Worm (Caenorhabditis elegans) whole organism, mixed stage, embryonic: ENCODE measurements around the gene B0507.2.

Experiments used
- M03D4.4 ChIP-seq: sonication (generic microtip); optimal IDR thresholded peaks from 2 replicates; lab custom pipeline; 2017; ENCODE audit warnings: mild to moderate bottlenecking, missing genetic modification characterization, missing compliant biosample characterization
- bed-3 ChIP-seq: fragments of 200-800 bp; sonication (Bioruptor generic); optimal IDR thresholded peaks from 3 replicates; lab custom pipeline; 2018; ENCODE audit warnings: mild to moderate bottlenecking, missing genetic modification characterization, moderate library complexity, missing compliant biosample characterization
- ceh-39 ChIP-seq: fragments of 150-350 bp; optimal IDR thresholded peaks from 2 replicates; lab custom pipeline; 2014; ENCODE audit warnings: missing biosample characterization, missing genetic modification characterization
- ceh-43 ChIP-seq: fragments of 200-800 bp; sonication (Bioruptor generic); optimal IDR thresholded peaks from 2 replicates; lab custom pipeline; 2018; ENCODE audit warnings: mild to moderate bottlenecking, missing genetic modification characterization, moderate library complexity, missing compliant biosample characterization
- ceh-83 ChIP-seq: fragments of 200-800 bp; sonication (Bioruptor generic); optimal IDR thresholded peaks from 2 replicates; lab custom pipeline; 2018; ENCODE audit warnings: mild to moderate bottlenecking, missing genetic modification characterization, missing compliant biosample characterization
- ces-1 ChIP-seq: fragments of 150-350 bp; optimal IDR thresholded peaks from 2 replicates; lab custom pipeline; 2014; ENCODE audit warnings: missing biosample characterization, missing genetic modification reagents, missing genetic modification characterization
- cnd-1 ChIP-seq: fragments of 200-800 bp; sonication (Bioruptor generic); optimal IDR thresholded peaks from 2 replicates; lab custom pipeline; 2018; ENCODE audit warnings: mild to moderate bottlenecking, missing genetic modification characterization, missing compliant biosample characterization
- drap-1 ChIP-seq: fragments of 200-800 bp; sonication (Bioruptor generic); optimal IDR thresholded peaks from 3 replicates; lab custom pipeline; 2018; ENCODE audit warnings: mild to moderate bottlenecking, missing genetic modification characterization, missing compliant biosample characterization
- elt-1 ChIP-seq: sonication (generic microtip); optimal IDR thresholded peaks from 2 replicates; lab custom pipeline; 2017; ENCODE audit warnings: missing genetic modification characterization, mild to moderate bottlenecking, missing compliant biosample characterization, antibody characterized with exemption, moderate library complexity, borderline replicate concordance; ENCODE audit not compliant: insufficient read depth
- elt-3 ChIP-seq: fragments of 150-350 bp; optimal IDR thresholded peaks from 2 replicates; lab custom pipeline; 2014; ENCODE audit warnings: missing biosample characterization, missing genetic modification characterization
- flh-1 ChIP-seq: fragments of 200-800 bp; sonication (Bioruptor generic); optimal IDR thresholded peaks from 2 replicates; lab custom pipeline; 2018; ENCODE audit warnings: mild to moderate bottlenecking, missing genetic modification characterization, moderate library complexity, missing compliant biosample characterization
- ham-2 ChIP-seq: fragments of 200-800 bp; sonication (Bioruptor generic); optimal IDR thresholded peaks from 2 replicates; lab custom pipeline; 2018; ENCODE audit warnings: mild to moderate bottlenecking, missing genetic modification characterization, missing compliant biosample characterization
- hlh-1 ChIP-seq: fragments of 150-350 bp; optimal IDR thresholded peaks from 2 replicates; lab custom pipeline; 2014; ENCODE audit warnings: missing biosample characterization, missing genetic modification reagents, missing genetic modification characterization
- lin-13 ChIP-seq: fragments of 150-350 bp; optimal IDR thresholded peaks from 2 replicates; lab custom pipeline; 2014; ENCODE audit warnings: missing biosample characterization, missing genetic modification characterization
- lsy-2 ChIP-seq: fragments of 150-350 bp; optimal IDR thresholded peaks from 2 replicates; lab custom pipeline; 2014; ENCODE audit warnings: missing biosample characterization, missing genetic modification characterization
- mab-5 ChIP-seq: fragments of 150-350 bp; optimal IDR thresholded peaks from 2 replicates; lab custom pipeline; 2014; ENCODE audit warnings: missing biosample characterization, missing genetic modification characterization
- mep-1 ChIP-seq: fragments of 150-350 bp; optimal IDR thresholded peaks from 2 replicates; lab custom pipeline; 2017; ENCODE audit warnings: missing biosample characterization, missing genetic modification reagents, missing genetic modification characterization, inconsistent platforms
- mls-2 ChIP-seq: sonication (generic microtip); optimal IDR thresholded peaks from 2 replicates; lab custom pipeline; 2016; ENCODE audit warnings: mild to moderate bottlenecking, missing genetic modification characterization, moderate library complexity, missing compliant biosample characterization
- nhr-2 ChIP-seq: fragments of 150-350 bp; optimal IDR thresholded peaks from 2 replicates; lab custom pipeline; 2014; ENCODE audit warnings: missing biosample characterization, missing genetic modification characterization
- nhr-28 ChIP-seq: fragments of 150-350 bp; optimal IDR thresholded peaks from 2 replicates; lab custom pipeline; 2014; ENCODE audit warnings: missing biosample characterization, missing genetic modification characterization
- pha-4 ChIP-seq: fragments of 150-350 bp; optimal IDR thresholded peaks from 2 replicates; lab custom pipeline; 2018; ENCODE audit warnings: missing biosample characterization, missing genetic modification reagents, missing genetic modification characterization
- sem-2 ChIP-seq: fragments of 200-800 bp; sonication (Bioruptor generic); optimal IDR thresholded peaks from 2 replicates; lab custom pipeline; 2018; ENCODE audit warnings: mild to moderate bottlenecking, missing genetic modification characterization, missing compliant biosample characterization
- sptf-1 ChIP-seq: sonication (generic microtip); optimal IDR thresholded peaks from 2 replicates; lab custom pipeline; 2017; ENCODE audit warnings: mild to moderate bottlenecking, missing genetic modification characterization, moderate library complexity, missing compliant biosample characterization
- tbx-8 ChIP-seq: fragments of 200-800 bp; sonication (Bioruptor generic); optimal IDR thresholded peaks from 2 replicates; lab custom pipeline; 2018; ENCODE audit warnings: mild to moderate bottlenecking, missing genetic modification characterization, moderate library complexity, missing compliant biosample characterization
- unc-120 ChIP-seq: sonication (generic microtip); optimal IDR thresholded peaks from 2 replicates; lab custom pipeline; 2017; ENCODE audit warnings: missing genetic modification characterization, missing compliant biosample characterization; ENCODE audit not compliant: poor library complexity, severe bottlenecking
- unc-39 ChIP-seq: fragments of 150-350 bp; optimal IDR thresholded peaks from 2 replicates; lab custom pipeline; 2014; ENCODE audit warnings: missing biosample characterization, missing genetic modification characterization
- unc-62 ChIP-seq: fragments of 150-350 bp; optimal IDR thresholded peaks from 2 replicates; lab custom pipeline; 2014; ENCODE audit warnings: missing biosample characterization, missing genetic modification reagents, missing genetic modification characterization
- ztf-11 ChIP-seq: fragments of 150-350 bp; optimal IDR thresholded peaks from 2 replicates; lab custom pipeline; 2014; ENCODE audit warnings: missing biosample characterization, missing genetic modification characterization

The B0507.2 gene

DNA sequence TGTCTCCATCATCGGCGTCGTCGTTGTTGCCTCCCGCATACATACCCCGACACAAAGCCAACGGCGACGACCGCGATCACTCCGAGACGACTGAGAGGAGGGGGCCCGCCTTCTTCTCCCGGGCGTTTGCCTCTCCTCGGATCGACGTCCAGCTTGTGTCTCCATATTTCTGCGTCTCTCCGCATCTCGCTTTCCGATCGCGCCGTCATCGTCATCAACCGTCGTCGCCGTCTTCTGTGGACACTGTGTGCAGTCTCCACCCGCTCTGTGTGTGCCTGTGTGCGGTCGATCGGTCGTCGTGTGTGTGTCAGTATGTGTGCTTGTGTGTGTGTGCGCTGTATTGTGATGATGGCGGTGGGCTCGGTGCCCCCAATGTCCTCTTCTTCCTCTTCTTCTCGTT lies 11.4 kb downstream of the B0507.2 start:
- TF ChIP-seq ces-1 (GFP tag; lab: Kevin White, UChicago), result no peak
- peak; percentile 11 for TF ChIP-seq lin-13 (tag; lab: Kevin White, UChicago)
- TF ChIP-seq M03D4.4, result peak; percentile 73
- no peak for TF ChIP-seq mab-5 (tag; lab: Kevin White, UChicago)
- peak; percentile 8 for TF ChIP-seq ceh-39 (tag; lab: Kevin White, UChicago)
- TF ChIP-seq nhr-28 (tag; lab: Kevin White, UChicago), result no peak
- TF ChIP-seq ceh-83 (GFP tag; lab: Kevin White, UChicago), result peak; percentile 27
- peak; percentile 46 for TF ChIP-seq mls-2 (tag; lab: Kevin White, UChicago)
- TF ChIP-seq unc-62, result peak; percentile 70
- peak; percentile 55 for TF ChIP-seq tbx-8 (GFP tag; lab: Kevin White, UChicago)
- TF ChIP-seq sptf-1, result peak; percentile 77
- TF ChIP-seq ztf-11 (tag; lab: Kevin White, UChicago), result peak; percentile 91
- peak; percentile 24 for TF ChIP-seq hlh-1
- peak; percentile 23 for TF ChIP-seq mep-1 (tag; lab: Kevin White, UChicago)
- peak; percentile 64 for TF ChIP-seq drap-1 (GFP tag; lab: Kevin White, UChicago)
- peak; percentile 86 for TF ChIP-seq cnd-1 (tag; lab: Kevin White, UChicago)
- no peak for TF ChIP-seq nhr-2
- TF ChIP-seq lsy-2 (tag; lab: Kevin White, UChicago), result peak; percentile 6
- no peak for TF ChIP-seq flh-1 (GFP tag; lab: Kevin White, UChicago)
- TF ChIP-seq pha-4 (tag; lab: Kevin White, UChicago), result peak; percentile 66
- peak; percentile 96 for TF ChIP-seq ham-2
- peak; percentile 63 for TF ChIP-seq unc-120 (tag; lab: Kevin White, UChicago)

- TF ChIP-seq mab-5 (tag; lab: Kevin White, UChicago) (no peak), lin-13 (tag; lab: Kevin White, UChicago) (no peak), lsy-2 (tag; lab: Kevin White, UChicago) (no peak), nhr-28 (tag; lab: Kevin White, UChicago) (no peak), ceh-83 (GFP tag; lab: Kevin White, UChicago) (no peak), hlh-1 (no peak)
Measured at ce11 chrV:8786245-8786644, 12.1 kb downstream of the B0507.2 start, which contains the start of gene sup-37. Gene sup-37 (plus strand): TSS chrV:8786545.

DNA sequence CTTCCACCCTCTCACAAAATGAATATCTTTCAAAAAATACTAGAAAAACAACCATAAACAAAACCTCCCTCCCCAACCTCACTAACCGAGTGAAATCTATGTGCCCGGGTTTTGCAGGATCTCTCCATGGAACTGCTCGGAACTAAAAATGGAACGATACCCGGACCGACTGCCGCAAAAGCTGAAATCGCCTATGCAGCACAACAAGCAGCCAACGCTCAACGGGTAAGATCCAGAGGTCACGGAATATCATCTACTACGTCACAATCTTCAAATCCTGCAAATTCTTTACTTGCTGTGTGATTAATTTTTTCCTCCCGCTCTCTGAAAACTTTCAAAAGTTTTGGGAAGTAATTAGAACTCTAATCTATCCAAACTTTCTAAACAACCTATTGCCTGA lies 15.2 kb downstream of the B0507.2 start:
- TF ChIP-seq ham-2 (no peak), sem-2 (GFP tag; lab: Kevin White, UChicago) (no peak), ztf-11 (tag; lab: Kevin White, UChicago) (no peak), unc-120 (tag; lab: Kevin White, UChicago) (no peak), ceh-83 (GFP tag; lab: Kevin White, UChicago) (no peak), elt-3 (tag; lab: Kevin White, UChicago) (no peak), flh-1 (GFP tag; lab: Kevin White, UChicago) (no peak), bed-3 (no peak), hlh-1 (no peak), unc-39 (tag; lab: Kevin White, UChicago) (no peak)

DNA sequence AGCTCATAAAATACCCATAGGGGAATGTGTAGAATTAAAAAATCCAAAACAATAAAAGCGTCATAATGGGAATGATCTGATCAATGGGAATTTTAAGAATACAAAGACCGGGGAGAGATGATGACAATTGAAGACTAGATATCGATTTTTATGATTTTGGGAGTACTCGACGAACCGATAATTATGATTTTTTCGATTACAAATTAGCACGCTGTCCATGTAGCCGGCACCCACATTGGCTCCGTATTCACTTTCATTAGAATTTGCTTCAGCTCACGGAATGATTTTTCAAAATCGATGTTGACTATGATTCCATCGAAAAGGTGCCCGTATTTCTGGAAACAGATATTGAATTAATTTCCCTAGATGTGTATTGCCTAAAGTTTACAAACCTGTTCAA lies 18.7 kb downstream of the B0507.2 start:
- no peak for TF ChIP-seq unc-39 (tag; lab: Kevin White, UChicago)
- no peak for TF ChIP-seq elt-1 (tag; lab: Kevin White, UChicago)
- no peak for TF ChIP-seq mep-1 (tag; lab: Kevin White, UChicago)
- TF ChIP-seq unc-62, result no peak
- TF ChIP-seq hlh-1, result no peak
- no peak for TF ChIP-seq sptf-1
- TF ChIP-seq mls-2 (tag; lab: Kevin White, UChicago), result no peak
- no peak for TF ChIP-seq lsy-2 (tag; lab: Kevin White, UChicago)
- no peak for TF ChIP-seq nhr-2
- no peak for TF ChIP-seq ham-2

- no peak for TF ChIP-seq hlh-1
- no peak for TF ChIP-seq sem-2 (GFP tag; lab: Kevin White, UChicago)
- no peak for TF ChIP-seq ces-1 (GFP tag; lab: Kevin White, UChicago)
- TF ChIP-seq M03D4.4, result no peak
- TF ChIP-seq elt-3 (tag; lab: Kevin White, UChicago), result no peak
- TF ChIP-seq nhr-2, result no peak
- TF ChIP-seq ceh-39 (tag; lab: Kevin White, UChicago), result no peak
- no peak for TF ChIP-seq pha-4 (tag; lab: Kevin White, UChicago)
- no peak for TF ChIP-seq mep-1 (tag; lab: Kevin White, UChicago)
- no peak for TF ChIP-seq mab-5 (tag; lab: Kevin White, UChicago)
- no peak for TF ChIP-seq flh-1 (GFP tag; lab: Kevin White, UChicago)
- no peak for TF ChIP-seq unc-39 (tag; lab: Kevin White, UChicago)
- no peak for TF ChIP-seq ceh-43 (GFP tag; lab: Kevin White, UChicago)
Measured at ce11 chrV:8795499-8795898, 21.4 kb downstream of the B0507.2 start.
